Worm (Caenorhabditis elegans) whole organism, L1 larva: ENCODE data around the gene C33A11.2.

ENCODE experiments used
- C04F5.9 ChIP-seq: sonication (generic microtip); optimal IDR thresholded peaks from 2 replicates; lab custom pipeline; 2016; ENCODE audit warnings: missing genetic modification characterization, missing compliant biosample characterization
- C16A3.4 ChIP-seq: fragments of 150-350 bp; optimal IDR thresholded peaks from 2 replicates; lab custom pipeline; 2014; ENCODE audit warnings: missing biosample characterization, missing genetic modification characterization
- F16B12.6 ChIP-seq: fragments of 150-350 bp; optimal IDR thresholded peaks from 2 replicates; lab custom pipeline; 2014; ENCODE audit warnings: missing biosample characterization, missing genetic modification characterization
- Y116A8C.19 ChIP-seq: sonication (generic microtip); optimal IDR thresholded peaks from 2 replicates; lab custom pipeline; 2016; ENCODE audit warnings: missing compliant biosample characterization, missing genetic modification characterization, borderline replicate concordance
- aly-2 ChIP-seq: fragments of 150-350 bp; optimal IDR thresholded peaks from 2 replicates; lab custom pipeline; 2014; ENCODE audit warnings: missing biosample characterization, missing genetic modification characterization
- blmp-1 ChIP-seq: fragments of 150-350 bp; optimal IDR thresholded peaks from 2 replicates; lab custom pipeline; 2014; ENCODE audit warnings: missing biosample characterization, missing genetic modification characterization
- dsc-1 ChIP-seq: sonication (generic microtip); optimal IDR thresholded peaks from 2 replicates; lab custom pipeline; 2016; ENCODE audit warnings: mild to moderate bottlenecking, missing genetic modification characterization, missing compliant biosample characterization
- egl-13 ChIP-seq: sonication (generic microtip); optimal IDR thresholded peaks from 2 replicates; lab custom pipeline; 2016; ENCODE audit warnings: missing genotype, missing genetic modification reagents, missing genetic modification characterization, missing compliant biosample characterization
- egl-27 ChIP-seq, 2 experiments: fragments of 150-350 bp in 1 of 2; sonication (generic microtip); optimal IDR thresholded peaks; 3 replicates each; lab custom pipeline; 2017 to 2018; ENCODE audit warnings: missing biosample characterization in 2 of 2, missing genetic modification characterization in 2 of 2, missing genetic modification reagents in 2 of 2
- fkh-10 ChIP-seq: sonication (generic microtip); optimal IDR thresholded peaks from 2 replicates; lab custom pipeline; 2017; ENCODE audit warnings: missing biosample characterization, missing genetic modification reagents, missing genetic modification characterization
- fkh-8 ChIP-seq: sonication (generic microtip); optimal IDR thresholded peaks from 2 replicates; lab custom pipeline; 2016; ENCODE audit warnings: mild to moderate bottlenecking, missing genetic modification characterization, missing compliant biosample characterization
- fos-1 ChIP-seq: fragments of 150-350 bp; optimal IDR thresholded peaks from 2 replicates; lab custom pipeline; 2014; ENCODE audit warnings: missing biosample characterization, missing genetic modification characterization
- hlh-17 ChIP-seq: fragments of 200-800 bp; sonication (Bioruptor generic); optimal IDR thresholded peaks from 2 replicates; lab custom pipeline; 2018; ENCODE audit warnings: missing genetic modification characterization, mild to moderate bottlenecking, missing compliant biosample characterization, moderate library complexity, borderline replicate concordance
- hpl-2 ChIP-seq: fragments of 150-350 bp; optimal IDR thresholded peaks from 2 replicates; lab custom pipeline; 2014; ENCODE audit warnings: missing biosample characterization, missing genetic modification reagents, missing genetic modification characterization
- irx-1 ChIP-seq: sonication (generic microtip); optimal IDR thresholded peaks from 2 replicates; lab custom pipeline; 2016; ENCODE audit warnings: missing genetic modification characterization, missing compliant biosample characterization
- isw-1 ChIP-seq: fragments of 200-800 bp; sonication (Bioruptor generic); IDR thresholded peaks from 2 replicates; pipeline ENCODE4 v1.3.6; 2022; ENCODE audit warnings: missing genetic modification characterization, missing compliant biosample characterization
- jun-1 ChIP-seq: fragments of 150-350 bp; optimal IDR thresholded peaks from 2 replicates; lab custom pipeline; 2014; ENCODE audit warnings: missing biosample characterization, missing genetic modification reagents, missing genetic modification characterization
- lin-13 ChIP-seq: fragments of 150-350 bp; optimal IDR thresholded peaks from 2 replicates; lab custom pipeline; 2014; ENCODE audit warnings: missing biosample characterization, missing genetic modification reagents, missing genetic modification characterization
- lin-14 ChIP-seq: fragments of 200-800 bp; sonication (Bioruptor generic); optimal IDR thresholded peaks from 2 replicates; lab custom pipeline; 2018; ENCODE audit warnings: mild to moderate bottlenecking, missing genetic modification characterization, moderate library complexity, missing compliant biosample characterization
- lin-15B ChIP-seq: fragments of 150-350 bp; sonication (generic microtip); optimal IDR thresholded peaks from 3 replicates; lab custom pipeline; 2014; ENCODE audit warnings: missing biosample characterization, missing genetic modification characterization
- lin-35 ChIP-seq, 2 experiments: fragments of 150-350 bp; optimal IDR thresholded peaks; 2 replicates each; lab custom pipeline; 2014; ENCODE audit warnings: missing biosample characterization in 2 of 2, missing genetic modification characterization in 2 of 2, missing genetic modification reagents in 2 of 2
- lsy-2 ChIP-seq, 2 experiments: fragments of 150-350 bp; optimal IDR thresholded peaks; 2 replicates each; lab custom pipeline; 2014; ENCODE audit warnings: missing biosample characterization in 2 of 2, missing genetic modification characterization in 2 of 2
- mdl-1 ChIP-seq, 2 experiments: fragments of 150-350 bp; optimal IDR thresholded peaks; 2 replicates each; lab custom pipeline; 2014 to 2017; ENCODE audit warnings: missing biosample characterization in 2 of 2, missing genetic modification characterization in 2 of 2, inconsistent platforms in 1 of 2
- mep-1 ChIP-seq: fragments of 150-350 bp; optimal IDR thresholded peaks from 2 replicates; lab custom pipeline; 2014; ENCODE audit warnings: missing biosample characterization, missing genetic modification characterization
- nhr-11 ChIP-seq: fragments of 150-350 bp; optimal IDR thresholded peaks from 2 replicates; lab custom pipeline; 2014; ENCODE audit warnings: missing biosample characterization, missing genetic modification characterization
- nhr-19 ChIP-seq: fragments of 200-800 bp; sonication (Bioruptor generic); conservative IDR thresholded peaks from 2 replicates; pipeline ENCODE4 v1.3.6; 2022; ENCODE audit warnings: missing genetic modification characterization, missing compliant biosample characterization
- nhr-20 ChIP-seq: sonication (generic microtip); optimal IDR thresholded peaks from 2 replicates; lab custom pipeline; 2016; ENCODE audit warnings: mild to moderate bottlenecking, missing genetic modification characterization, missing compliant biosample characterization
- nhr-237 ChIP-seq: fragments of 150-350 bp; optimal IDR thresholded peaks from 2 replicates; lab custom pipeline; 2014; ENCODE audit warnings: missing biosample characterization, missing genetic modification characterization
- nhr-47 ChIP-seq: sonication (generic microtip); optimal IDR thresholded peaks from 2 replicates; lab custom pipeline; 2016; ENCODE audit warnings: mild to moderate bottlenecking, missing genetic modification characterization, moderate library complexity, missing compliant biosample characterization
- nhr-77 ChIP-seq: fragments of 150-350 bp; optimal IDR thresholded peaks from 2 replicates; lab custom pipeline; 2014; ENCODE audit warnings: missing biosample characterization, missing genetic modification characterization
- nhr-85 ChIP-seq: sonication (generic microtip); peaks from one replicate; lab custom pipeline; 2016; ENCODE audit warnings: missing genetic modification characterization, inconsistent platforms, missing compliant biosample characterization
- nhr-90 ChIP-seq: sonication (generic microtip); optimal IDR thresholded peaks from 2 replicates; lab custom pipeline; 2016; ENCODE audit warnings: mild to moderate bottlenecking, missing genetic modification characterization, missing compliant biosample characterization; ENCODE audit not compliant: poor library complexity
- pax-3 ChIP-seq: fragments of 200-800 bp; sonication (Bioruptor generic); optimal IDR thresholded peaks from 2 replicates; lab custom pipeline; 2018; ENCODE audit warnings: mild to moderate bottlenecking, missing genetic modification characterization, moderate library complexity, missing compliant biosample characterization
- rnt-1 ChIP-seq: sonication (generic microtip); optimal IDR thresholded peaks from 2 replicates; lab custom pipeline; 2016; ENCODE audit warnings: mild to moderate bottlenecking, missing genetic modification characterization, moderate library complexity, missing compliant biosample characterization
- snpc-4 ChIP-seq: fragments of 150-350 bp; optimal IDR thresholded peaks from 2 replicates; lab custom pipeline; 2014; ENCODE audit warnings: missing biosample characterization, missing genetic modification characterization
- snu-23 ChIP-seq: sonication (generic microtip); optimal IDR thresholded peaks from 2 replicates; lab custom pipeline; 2016; ENCODE audit warnings: missing genetic modification characterization, missing compliant biosample characterization
- sox-4 ChIP-seq: sonication (generic microtip); optimal IDR thresholded peaks from 2 replicates; lab custom pipeline; 2016; ENCODE audit warnings: missing genetic modification characterization, missing compliant biosample characterization
- sptf-1 ChIP-seq: fragments of 150-350 bp; optimal IDR thresholded peaks from 2 replicates; lab custom pipeline; 2014; ENCODE audit warnings: missing biosample characterization, missing genetic modification characterization
- sup-37 ChIP-seq: fragments of 200-800 bp; sonication (Bioruptor generic); optimal IDR thresholded peaks from 2 replicates; lab custom pipeline; 2018; ENCODE audit warnings: mild to moderate bottlenecking, missing genetic modification characterization, missing compliant biosample characterization
- swsn-7 ChIP-seq: sonication (generic microtip); optimal IDR thresholded peaks from 2 replicates; lab custom pipeline; 2016; ENCODE audit warnings: missing genetic modification characterization, missing compliant biosample characterization
- unc-130 ChIP-seq: fragments of 150-350 bp; optimal IDR thresholded peaks from 2 replicates; lab custom pipeline; 2017; ENCODE audit warnings: missing biosample characterization, missing genetic modification characterization, inconsistent platforms
- unc-86 ChIP-seq: sonication (generic microtip); optimal IDR thresholded peaks from 2 replicates; lab custom pipeline; 2016; ENCODE audit warnings: missing genetic modification characterization, missing compliant biosample characterization
- vab-15 ChIP-seq: sonication (generic microtip); optimal IDR thresholded peaks from 2 replicates; lab custom pipeline; 2017; ENCODE audit warnings: missing genotype, mild to moderate bottlenecking, missing genetic modification characterization, missing compliant biosample characterization
- ztf-11 ChIP-seq, 2 experiments: sonication (generic microtip); optimal IDR thresholded peaks; 2 replicates each; lab custom pipeline; 2016 to 2017; ENCODE audit warnings: missing genetic modification characterization in 2 of 2, missing biosample characterization in 1 of 2, missing compliant biosample characterization in 1 of 2
- ztf-4 ChIP-seq: fragments of 150-350 bp; optimal IDR thresholded peaks from 2 replicates; lab custom pipeline; 2014; ENCODE audit warnings: missing biosample characterization, missing genetic modification characterization

The C33A11.2 gene

ce11 chrX:15365235-15365634 lies 557 bp upstream of the C33A11.2 start (continued):
- TF ChIP-seq F16B12.6 (tag; lab: Kevin White, UChicago): peak; percentile 74
- peak; percentile 41 for TF ChIP-seq fkh-10 (GFP tag; lab: Kevin White, UChicago)
- no peak for TF ChIP-seq lin-15B (tag; lab: Kevin White, UChicago)
- TF ChIP-seq lsy-2 (tag; optimal IDR thresholded peaks at IDR 0.05; lab: Kevin White, UChicago): peak; percentile 62 to 82
- TF ChIP-seq hpl-2: no peak
- TF ChIP-seq irx-1: peak; percentile 76
- peak; percentile 44 for TF ChIP-seq nhr-90 (tag; lab: Kevin White, UChicago)
- TF ChIP-seq rnt-1 (tag; lab: Kevin White, UChicago): peak; percentile 84
- peak; percentile 66 for TF ChIP-seq unc-86
- no peak for TF ChIP-seq sptf-1
- peak; percentile 3 for TF ChIP-seq nhr-11 (tag; lab: Kevin White, UChicago)
- peak; percentile 77 for TF ChIP-seq nhr-47
- no peak for TF ChIP-seq unc-130 (tag; lab: Kevin White, UChicago)
- peak; percentile 43 for TF ChIP-seq sox-4 (tag; lab: Kevin White, UChicago)
- peak; percentile 71 for TF ChIP-seq nhr-19 (GFP tag; lab: Robert Waterston, UW)
- peak; percentile 32 for TF ChIP-seq isw-1 (GFP tag; lab: Robert Waterston, UW)
- TF ChIP-seq fkh-8: peak; percentile 62
- peak; percentile 70 for TF ChIP-seq ztf-4 (tag; lab: Kevin White, UChicago)
- TF ChIP-seq hlh-17 (GFP tag; lab: Kevin White, UChicago): no peak
- TF ChIP-seq C04F5.9 (tag; lab: Kevin White, UChicago): no peak
- TF ChIP-seq ztf-11 (tag; optimal IDR thresholded peaks at IDR 0.05; lab: Kevin White, UChicago): peak in 1 of 2 experiments; percentile 27
- peak; percentile 59 for TF ChIP-seq snpc-4 (tag; lab: Kevin White, UChicago)
- TF ChIP-seq nhr-237: peak; percentile 8
- no peak for TF ChIP-seq vab-15 (tag; lab: Kevin White, UChicago)
- peak; percentile 84 for TF ChIP-seq mep-1
- TF ChIP-seq pax-3 (tag; lab: Kevin White, UChicago): peak; percentile 73
- TF ChIP-seq fos-1 (tag; lab: Kevin White, UChicago): peak; percentile 1
- peak; percentile 50 to 76 for TF ChIP-seq lin-35 (GFP tag; optimal IDR thresholded peaks at IDR 0.05; lab: Kevin White, UChicago)
- TF ChIP-seq jun-1 (tag; lab: Kevin White, UChicago): peak; percentile 67
- peak; percentile 96 for TF ChIP-seq lin-14 (GFP tag; lab: Kevin White, UChicago)
- TF ChIP-seq C16A3.4 (tag; lab: Kevin White, UChicago): peak; percentile 57
- no peak for TF ChIP-seq Y116A8C.19 (tag; lab: Kevin White, UChicago)
- TF ChIP-seq mdl-1 (tag; optimal IDR thresholded peaks at IDR 0.05; lab: Kevin White, UChicago): peak in 1 of 2 experiments; percentile 95
- peak; percentile 46 for TF ChIP-seq blmp-1 (tag; lab: Kevin White, UChicago)
- peak; percentile 74 for TF ChIP-seq lin-13 (GFP tag; lab: Kevin White, UChicago)
- TF ChIP-seq sup-37 (GFP tag; lab: Kevin White, UChicago): peak; percentile 57
- peak; percentile 50 for TF ChIP-seq dsc-1 (tag; lab: Kevin White, UChicago)
- TF ChIP-seq snu-23: peak; percentile 86
- TF ChIP-seq nhr-85 (tag; lab: Kevin White, UChicago): peak; percentile 88
- no peak for TF ChIP-seq aly-2 (tag; lab: Kevin White, UChicago)
- peak; percentile 35 for TF ChIP-seq nhr-77
- peak; percentile 85 for TF ChIP-seq nhr-20 (tag; lab: Kevin White, UChicago)
- TF ChIP-seq swsn-7 (tag; lab: Kevin White, UChicago): peak; percentile 66
- TF ChIP-seq egl-27 (tag; optimal IDR thresholded peaks at IDR 0.05; lab: Kevin White, UChicago): no peak
- no peak for TF ChIP-seq egl-13 (tag; lab: Kevin White, UChicago)
